Worm (Caenorhabditis elegans) whole organism, L4 larva: ENCODE measurements around the gene R10E12.2.

Experiments
- F44E2.7 ChIP-seq: fragments of 200-800 bp; sonication (Bioruptor generic); IDR thresholded peaks from 2 replicates; pipeline ENCODE4 v2.1.2; 2022; ENCODE audit warnings: missing genetic modification characterization, missing compliant biosample characterization
- T26A8.4 ChIP-seq: fragments of 200-800 bp; sonication (Bioruptor generic); IDR thresholded peaks from 2 replicates; pipeline ENCODE4 v1.3.6; 2022; ENCODE audit warnings: missing genetic modification characterization, missing compliant biosample characterization
- Y105C5A.15 ChIP-seq: fragments of 200-800 bp; sonication (Bioruptor generic); IDR thresholded peaks from 2 replicates; pipeline ENCODE4 v1.3.6; 2022; ENCODE audit warnings: missing genetic modification characterization, missing compliant biosample characterization
- Y75B8A.6 ChIP-seq: fragments of 200-800 bp; sonication (Bioruptor generic); IDR thresholded peaks from 2 replicates; pipeline ENCODE4 v1.3.6; 2022; ENCODE audit warnings: missing genetic modification reagents, missing genetic modification characterization, missing compliant biosample characterization
- ZK337.2 ChIP-seq: fragments of 200-800 bp; sonication (Bioruptor generic); IDR thresholded peaks from 2 replicates; pipeline ENCODE4 v1.3.6; 2022; ENCODE audit warnings: missing genetic modification reagents, missing genetic modification characterization, missing compliant biosample characterization
- ZK546.5 ChIP-seq, 2 experiments: sonication (generic microtip); optimal IDR thresholded peaks; 2 replicates each; lab custom pipeline; 2017; ENCODE audit warnings: missing biosample characterization in 2 of 2, missing genetic modification characterization in 2 of 2
- aha-1 ChIP-seq: fragments of 150-350 bp; peaks from one replicate; lab custom pipeline; 2014; ENCODE audit warnings: missing biosample characterization, missing genetic modification characterization
- ceh-44 ChIP-seq: fragments of 200-800 bp; sonication (Bioruptor generic); IDR thresholded peaks from 2 replicates; pipeline ENCODE4 v1.3.6; 2022; ENCODE audit warnings: missing genetic modification reagents, missing genetic modification characterization, missing compliant biosample characterization
- daf-8 ChIP-seq: fragments of 200-800 bp; sonication (Bioruptor generic); IDR thresholded peaks from 2 replicates; pipeline ENCODE4 v1.3.6; 2022; ENCODE audit warnings: missing genetic modification characterization, missing compliant biosample characterization
- dmd-9 ChIP-seq: fragments of 200-800 bp; sonication (Bioruptor generic); IDR thresholded peaks from 2 replicates; pipeline ENCODE4 v1.3.6; 2022; ENCODE audit warnings: missing genetic modification reagents, missing genetic modification characterization, missing compliant biosample characterization
- fkh-10 ChIP-seq: fragments of 150-350 bp; optimal IDR thresholded peaks from 2 replicates; lab custom pipeline; 2014; ENCODE audit warnings: missing biosample characterization, missing genetic modification reagents, missing genetic modification characterization
- gei-8 ChIP-seq: fragments of 200-800 bp; sonication (Bioruptor generic); optimal IDR thresholded peaks from 2 replicates; lab custom pipeline; 2018; ENCODE audit warnings: mild to moderate bottlenecking, missing genetic modification characterization, missing compliant biosample characterization
- hlh-11 ChIP-seq: fragments of 200-800 bp; sonication (Bioruptor generic); optimal IDR thresholded peaks from 2 replicates; lab custom pipeline; 2018; ENCODE audit warnings: mild to moderate bottlenecking, missing genetic modification characterization, missing compliant biosample characterization
- hlh-30 ChIP-seq: sonication (generic microtip); optimal IDR thresholded peaks from 2 replicates; lab custom pipeline; 2017; ENCODE audit warnings: antibody characterized with exemption, mild to moderate bottlenecking, missing genetic modification characterization, missing compliant biosample characterization; ENCODE audit not compliant: insufficient read depth
- jun-1 ChIP-seq: fragments of 150-350 bp; optimal IDR thresholded peaks from 2 replicates; lab custom pipeline; 2014; ENCODE audit warnings: missing biosample characterization, missing genetic modification reagents, missing genetic modification characterization
- lim-7 ChIP-seq: fragments of 200-800 bp; sonication (Bioruptor generic); IDR thresholded peaks from 2 replicates; pipeline ENCODE4 v1.3.6; 2022; ENCODE audit warnings: missing genetic modification characterization, missing compliant biosample characterization
- lin-13 ChIP-seq: fragments of 150-350 bp; optimal IDR thresholded peaks from 2 replicates; lab custom pipeline; 2014; ENCODE audit warnings: missing biosample characterization, missing genetic modification reagents, missing genetic modification characterization
- lin-38 ChIP-seq: fragments of 200-800 bp; sonication (Bioruptor generic); IDR thresholded peaks from 2 replicates; pipeline ENCODE4 v1.3.6; 2022; ENCODE audit warnings: missing genetic modification reagents, missing genetic modification characterization, missing compliant biosample characterization
- lir-3 ChIP-seq: sonication (generic microtip); optimal IDR thresholded peaks from 2 replicates; lab custom pipeline; 2016; ENCODE audit warnings: mild to moderate bottlenecking, missing genetic modification characterization, missing compliant biosample characterization
- lsy-2 ChIP-seq, 2 experiments: fragments of 150-350 bp in 1 of 2; sonication (generic microtip) in 1 of 2; optimal IDR thresholded peaks; 2 replicates each; lab custom pipeline; 2014 to 2017; ENCODE audit warnings: missing biosample characterization in 2 of 2, missing genetic modification characterization in 2 of 2
- madf-5 ChIP-seq, 2 experiments: fragments of 200-800 bp; sonication (Bioruptor generic); IDR thresholded peaks; 2 replicates each; pipeline ENCODE4 v1.3.6; 2022; ENCODE audit warnings: missing compliant biosample characterization in 2 of 2, missing genetic modification characterization in 2 of 2
- mes-2 ChIP-seq: sonication (generic microtip); optimal IDR thresholded peaks from 2 replicates; lab custom pipeline; 2016; ENCODE audit warnings: missing genotype, mild to moderate bottlenecking, missing genetic modification characterization, missing compliant biosample characterization; ENCODE audit not compliant: poor library complexity, severe bottlenecking
- nhr-10 ChIP-seq: fragments of 150-350 bp; optimal IDR thresholded peaks from 2 replicates; lab custom pipeline; 2014; ENCODE audit warnings: missing biosample characterization, missing genetic modification characterization
- nhr-11 ChIP-seq: fragments of 150-350 bp; optimal IDR thresholded peaks from 2 replicates; lab custom pipeline; 2014; ENCODE audit warnings: missing biosample characterization, missing genetic modification characterization
- nhr-237 ChIP-seq: sonication (generic microtip); optimal IDR thresholded peaks from 2 replicates; lab custom pipeline; 2017; ENCODE audit warnings: missing biosample characterization, missing genetic modification characterization
- nhr-25 ChIP-seq: sonication (generic microtip); optimal IDR thresholded peaks from 2 replicates; lab custom pipeline; 2017; ENCODE audit warnings: missing genetic modification characterization, mild to moderate bottlenecking, missing compliant biosample characterization, antibody characterized with exemption, moderate library complexity, borderline replicate concordance; ENCODE audit not compliant: insufficient read depth
- php-3 ChIP-seq: fragments of 200-800 bp; sonication (Bioruptor generic); IDR thresholded peaks from 2 replicates; pipeline ENCODE4 v1.3.6; 2022; ENCODE audit warnings: missing genetic modification reagents, missing genetic modification characterization, missing compliant biosample characterization
- pqm-1 ChIP-seq: sonication (generic microtip); optimal IDR thresholded peaks from 2 replicates; lab custom pipeline; 2017; ENCODE audit warnings: missing biosample characterization, missing genetic modification characterization
- set-16 ChIP-seq: fragments of 200-800 bp; sonication (Bioruptor generic); IDR thresholded peaks from 2 replicates; pipeline ENCODE4 v1.3.6; 2022; ENCODE audit warnings: missing genetic modification reagents, missing genetic modification characterization, missing compliant biosample characterization
- skn-1 ChIP-seq: fragments of 150-350 bp; optimal IDR thresholded peaks from 2 replicates; lab custom pipeline; 2014; ENCODE audit warnings: missing biosample characterization, missing genetic modification characterization
- snpc-4 ChIP-seq: fragments of 150-350 bp; optimal IDR thresholded peaks from 2 replicates; lab custom pipeline; 2014; ENCODE audit warnings: missing biosample characterization, missing genetic modification characterization
- spr-1 ChIP-seq: sonication (generic microtip); optimal IDR thresholded peaks from 2 replicates; lab custom pipeline; 2016; ENCODE audit warnings: mild to moderate bottlenecking, missing genetic modification characterization, missing compliant biosample characterization
- unc-130 ChIP-seq: sonication (generic microtip); optimal IDR thresholded peaks from 2 replicates; lab custom pipeline; 2016; ENCODE audit warnings: missing genetic modification reagents, missing genetic modification characterization, missing compliant biosample characterization
- unc-62 ChIP-seq, 3 experiments: fragments of 150-350 bp in 1 of 3; sonication (generic microtip); optimal IDR thresholded peaks in 2 of 3; peaks in 1 of 3; 1 replicate in 1 of 3; 2 replicates in 2 of 3; lab custom pipeline; 2014 to 2017; ENCODE audit warnings: missing biosample characterization in 3 of 3, missing genetic modification characterization in 3 of 3, missing genetic modification reagents in 3 of 3, missing genotype in 1 of 3
- vab-7 ChIP-seq: fragments of 200-800 bp; sonication (Bioruptor generic); IDR thresholded peaks from 2 replicates; pipeline ENCODE4 v1.3.6; 2022; ENCODE audit warnings: missing genetic modification reagents, missing genetic modification characterization, missing compliant biosample characterization
- zfp-2 ChIP-seq: sonication (generic microtip); optimal IDR thresholded peaks from 2 replicates; lab custom pipeline; 2016; ENCODE audit warnings: mild to moderate bottlenecking, missing genetic modification characterization, missing compliant biosample characterization
- ztf-11 ChIP-seq: fragments of 150-350 bp; optimal IDR thresholded peaks from 2 replicates; lab custom pipeline; 2014; ENCODE audit warnings: missing biosample characterization, missing genetic modification characterization

Gene R10E12.2

DNA sequence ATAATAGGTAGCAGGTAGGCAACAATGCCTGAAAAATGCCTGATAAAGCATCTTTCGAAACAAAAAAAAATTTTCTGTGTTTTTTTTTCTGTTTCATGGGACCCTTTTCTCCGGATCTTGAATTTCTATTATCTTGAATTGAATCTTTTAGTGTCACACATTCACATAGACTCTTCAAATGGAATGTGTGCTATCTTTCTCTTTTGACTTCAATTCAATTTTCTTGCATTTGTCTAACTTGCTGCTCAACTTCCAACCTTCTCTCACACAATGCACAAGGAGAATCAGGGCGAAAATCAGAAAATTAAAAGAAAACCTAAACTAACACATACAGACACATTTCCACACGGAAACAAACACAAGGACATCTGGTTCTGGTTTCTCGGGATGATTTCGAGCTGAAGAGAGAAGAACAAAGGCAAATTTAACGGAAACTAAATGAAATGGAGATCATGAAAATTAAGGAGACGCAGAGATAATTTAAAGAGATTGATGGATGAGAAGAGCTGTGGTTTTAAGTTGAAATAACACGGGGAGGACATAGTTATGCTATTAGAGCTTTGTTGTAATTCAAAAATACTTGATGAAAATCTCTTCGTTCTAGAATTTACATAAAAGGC is 1.4 kb downstream of the R10E12.2 start:
- TF ChIP-seq unc-130, result no peak
- TF ChIP-seq lir-3 (tag; lab: Kevin White, UChicago), result no peak
- no peak for TF ChIP-seq jun-1 (tag; lab: Kevin White, UChicago)
- TF ChIP-seq dmd-9 (GFP tag; lab: Robert Waterston, UW), result no peak

DNA sequence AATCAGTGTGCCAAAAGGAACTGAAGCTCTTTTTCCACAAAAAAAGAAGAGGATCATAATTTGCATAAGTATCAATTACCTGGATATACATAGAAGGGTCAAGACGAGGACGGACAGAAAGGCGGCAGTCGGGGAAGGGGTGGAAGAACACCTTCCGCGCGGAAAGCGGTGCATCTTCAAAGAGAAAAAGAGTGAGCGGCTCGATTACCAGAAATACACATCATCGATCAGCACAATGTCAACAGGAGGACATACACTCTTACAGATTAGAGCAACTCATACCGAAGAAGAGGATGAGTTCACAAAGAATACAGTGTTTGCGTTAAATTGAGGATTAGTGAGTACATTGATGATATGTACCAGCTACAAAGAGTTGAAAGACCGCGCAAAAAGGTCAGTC is 4.3 kb downstream of the R10E12.2 start:
- TF ChIP-seq aha-1 (tag; lab: Kevin White, UChicago), result peak; percentile 90
- no peak for TF ChIP-seq nhr-237 (tag; lab: Kevin White, UChicago)

DNA sequence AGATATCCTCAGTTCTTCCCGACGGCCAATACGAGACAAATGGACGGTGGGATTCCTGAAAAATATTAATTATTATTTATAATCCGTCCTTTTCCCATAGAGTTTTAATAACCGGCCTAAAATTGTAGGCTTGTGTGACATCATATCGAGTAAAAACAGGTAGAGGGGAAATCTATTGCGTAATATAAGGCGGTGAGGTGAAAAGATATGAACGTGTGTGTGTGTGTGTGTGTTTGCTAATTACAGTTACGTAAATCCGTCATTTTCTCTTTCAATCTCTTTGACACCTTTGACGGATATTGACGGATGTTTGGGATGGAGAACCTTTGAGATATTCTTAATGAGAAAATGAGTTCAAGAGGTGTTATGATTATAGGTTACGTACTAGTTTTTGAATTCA is 8.2 kb downstream of the R10E12.2 start:
- TF ChIP-seq hlh-30 (tag; lab: Kevin White, UChicago) (no peak), php-3 (GFP tag; lab: Robert Waterston, UW) (no peak), pqm-1 (no peak), aha-1 (tag; lab: Kevin White, UChicago) (no peak), mes-2 (tag; lab: Kevin White, UChicago) (no peak), ztf-11 (tag; lab: Kevin White, UChicago) (no peak), set-16 (GFP tag; lab: Robert Waterston, UW) (no peak), Y75B8A.6 (no peak), nhr-10 (tag; lab: Kevin White, UChicago) (no peak), ZK546.5 (tag; optimal IDR thresholded peaks at IDR 0.05; lab: Kevin White, UChicago) (no peak), spr-1 (tag; lab: Kevin White, UChicago) (no peak), ceh-44 (GFP tag; lab: Robert Waterston, UW) (no peak), daf-8 (no peak)

DNA sequence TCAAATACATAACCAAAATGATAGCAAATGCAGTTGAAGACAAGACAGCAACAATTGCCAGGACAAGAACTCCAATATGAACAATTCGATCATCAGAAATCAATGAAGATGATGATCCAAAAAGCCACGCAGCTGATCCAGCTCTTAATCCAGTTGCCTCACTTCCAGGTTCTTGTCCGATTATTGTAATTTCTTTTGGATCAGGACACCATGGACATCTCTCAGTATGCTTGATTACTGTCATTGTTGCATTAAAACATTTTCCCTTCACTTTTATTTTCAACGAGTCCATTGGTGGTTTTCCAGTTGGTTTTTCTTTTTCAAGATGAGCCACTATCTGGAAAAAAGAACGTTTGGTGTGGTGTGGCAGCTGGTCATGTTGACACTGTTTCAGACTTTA is 9.2 kb downstream of the R10E12.2 start:
- TF ChIP-seq hlh-11 (tag; lab: Kevin White, UChicago) (no peak), aha-1 (tag; lab: Kevin White, UChicago) (peak; percentile 70), unc-62 (GFP tag; optimal IDR thresholded peaks at IDR 0.05 in 1 of 2; lab: Kevin White, UChicago) (peak in 1 of 2 experiments; percentile 57), unc-62 (tag; optimal IDR thresholded peaks at IDR 0.05; lab: Kevin White, UChicago) (no peak)

DNA sequence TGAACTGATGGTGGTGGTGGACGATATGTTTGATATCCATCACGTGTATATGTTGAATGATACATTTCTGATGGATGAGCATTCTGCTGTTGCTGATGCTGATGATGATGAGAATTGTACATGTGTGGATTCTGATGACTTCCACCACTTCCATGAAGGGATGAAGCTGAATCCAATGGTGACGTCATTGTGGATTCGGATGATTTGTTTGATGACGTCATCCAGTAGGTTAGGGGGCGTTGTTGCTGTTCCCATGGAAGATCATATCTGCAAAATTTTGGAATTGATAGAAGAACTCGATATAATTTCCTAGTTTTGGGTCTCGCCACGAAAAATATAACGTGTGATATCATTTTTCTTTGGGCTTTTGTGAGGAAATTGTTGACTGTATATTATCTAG is 10.2 kb downstream of the R10E12.2 start:
- TF ChIP-seq lin-38 (GFP tag; lab: Robert Waterston, UW), result no peak
- TF ChIP-seq lin-13, result no peak
- TF ChIP-seq snpc-4, result no peak
- no peak for TF ChIP-seq zfp-2 (tag; lab: Kevin White, UChicago)
- TF ChIP-seq Y105C5A.15, result no peak
- no peak for TF ChIP-seq nhr-11 (tag; lab: Kevin White, UChicago)
- no peak for TF ChIP-seq nhr-25 (tag; lab: Kevin White, UChicago)
- TF ChIP-seq F44E2.7 (GFP tag; lab: Robert Waterston, UW), result no peak
- TF ChIP-seq ZK546.5 (tag; optimal IDR thresholded peaks at IDR 0.05; lab: Kevin White, UChicago), result no peak
- no peak for TF ChIP-seq gei-8
- TF ChIP-seq lim-7 (GFP tag; lab: Robert Waterston, UW), result no peak
- 0 out of 2 replicates have a peak, but pooled peaks have one; percentile 19 for TF ChIP-seq T26A8.4
- TF ChIP-seq vab-7 (GFP tag; lab: Robert Waterston, UW), result no peak
- TF ChIP-seq skn-1 (tag; lab: Kevin White, UChicago), result no peak
- 0 out of 2 replicates have a peak, but pooled peaks have one; percentile 42 for TF ChIP-seq ZK337.2 (GFP tag; lab: Robert Waterston, UW)
- TF ChIP-seq lsy-2 (tag; optimal IDR thresholded peaks at IDR 0.05; lab: Kevin White, UChicago), result no peak
- TF ChIP-seq fkh-10, result no peak
- no peak for TF ChIP-seq madf-5 (GFP tag; IDR thresholded peaks at IDR 0.05; lab: Robert Waterston, UW)
